Fruit fly (Drosophila melanogaster) whole organism, prepupa: ENCODE measurements around the gene p-cup.
A peak's percentile ranks its signal among the peaks of the same experiment; 100 is the strongest.

Experiments used
- CG11294 ChIP-seq: fragments of 200-800 bp; sonication (Bioruptor generic); IDR thresholded peaks from 2 replicates; pipeline ENCODE4 v1.3.6; 2022; ENCODE audit warnings: missing biosample characterization, missing genetic modification characterization
- CG11762 ChIP-seq: fragments of 200-800 bp; sonication (Bioruptor generic); optimal IDR thresholded peaks from 3 replicates; lab custom pipeline; 2016; ENCODE audit warnings: missing biosample characterization, missing genetic modification characterization; ENCODE audit not compliant: insufficient read depth
- CG15336 ChIP-seq: fragments of 200-800 bp; sonication (Bioruptor generic); IDR thresholded peaks from 2 replicates; pipeline ENCODE4 v1.3.6; 2022; ENCODE audit warnings: missing biosample characterization, missing genetic modification characterization
- CG1621 ChIP-seq: fragments of 200-800 bp; sonication (Bioruptor generic); optimal IDR thresholded peaks from 3 replicates; lab custom pipeline; 2018; ENCODE audit warnings: missing biosample characterization, mild to moderate bottlenecking, missing genetic modification characterization
- CG16779 ChIP-seq: fragments of 200-800 bp; sonication (Bioruptor generic); optimal IDR thresholded peaks from 3 replicates; lab custom pipeline; 2017; ENCODE audit warnings: missing biosample characterization, mild to moderate bottlenecking, missing genetic modification characterization
- CG3032 ChIP-seq: fragments of 200-800 bp; optimal IDR thresholded peaks from 2 replicates; lab custom pipeline; 2019; ENCODE audit warnings: missing biosample characterization, mild to moderate bottlenecking, missing genetic modification characterization, moderate library complexity
- CG31627 ChIP-seq: fragments of 200-800 bp; sonication (Bioruptor generic); optimal IDR thresholded peaks from 3 replicates; lab custom pipeline; 2016; ENCODE audit warnings: missing biosample characterization, missing genetic modification characterization
- CG3919 ChIP-seq: fragments of 200-800 bp; sonication (Bioruptor generic); optimal IDR thresholded peaks from 3 replicates; lab custom pipeline; 2016; ENCODE audit warnings: missing biosample characterization, missing genetic modification characterization
- CG6163 ChIP-seq: fragments of 200-800 bp; sonication (Bioruptor generic); IDR thresholded peaks from 3 replicates; pipeline ENCODE4 v1.3.6; 2022; ENCODE audit warnings: missing biosample characterization, missing genetic modification characterization
- CG6276 ChIP-seq: fragments of 200-800 bp; sonication (Bioruptor generic); optimal IDR thresholded peaks from 2 replicates; lab custom pipeline; 2017; ENCODE audit warnings: missing biosample characterization, mild to moderate bottlenecking, missing genetic modification characterization
- CG6792 ChIP-seq: fragments of 200-800 bp; sonication (Bioruptor generic); optimal IDR thresholded peaks from 3 replicates; lab custom pipeline; 2016; ENCODE audit warnings: missing biosample characterization, missing genetic modification characterization
- CG7368 ChIP-seq: fragments of 200-800 bp; sonication (Bioruptor generic); optimal IDR thresholded peaks from 3 replicates; lab custom pipeline; 2016; ENCODE audit warnings: missing biosample characterization, missing genetic modification characterization
- CG8119 ChIP-seq: fragments of 200-800 bp; sonication (Bioruptor generic); IDR thresholded peaks from 3 replicates; pipeline ENCODE4 v1.3.6; 2022; ENCODE audit warnings: missing biosample characterization, missing genetic modification characterization
- CG8319 ChIP-seq: fragments of 200-800 bp; sonication (Bioruptor generic); optimal IDR thresholded peaks from 3 replicates; lab custom pipeline; 2016; ENCODE audit warnings: missing biosample characterization, missing genetic modification characterization
- CG8632 ChIP-seq: fragments of 200-800 bp; sonication (Bioruptor generic); optimal IDR thresholded peaks from 3 replicates; lab custom pipeline; 2016; ENCODE audit warnings: missing biosample characterization, missing genetic modification characterization
- CG9139 ChIP-seq: fragments of 200-800 bp; sonication (Bioruptor generic); optimal IDR thresholded peaks from 3 replicates; lab custom pipeline; 2017; ENCODE audit warnings: missing biosample characterization, mild to moderate bottlenecking, missing genetic modification characterization
- Eip78C ChIP-seq: fragments of 200-800 bp; sonication (Bioruptor generic); peaks from one replicate; lab custom pipeline; 2016; ENCODE audit warnings: missing biosample characterization, missing genetic modification characterization
- Ets21C ChIP-seq: fragments of 200-800 bp; sonication (Bioruptor generic); optimal IDR thresholded peaks from 3 replicates; lab custom pipeline; 2016; ENCODE audit warnings: missing biosample characterization, missing genetic modification characterization
- Gug ChIP-seq: fragments of 200-800 bp; sonication (Bioruptor generic); IDR thresholded peaks from 2 replicates; pipeline ENCODE4 v1.3.6; 2022; ENCODE audit warnings: missing biosample characterization, missing genetic modification characterization
- Hr38 ChIP-seq: sonication (Bioruptor generic); optimal IDR thresholded peaks from 2 replicates; lab custom pipeline; 2016; ENCODE audit warnings: missing biosample characterization, missing genetic modification characterization
- Hr39 ChIP-seq: fragments of 200-800 bp; sonication (Bioruptor generic); optimal IDR thresholded peaks from 2 replicates; lab custom pipeline; 2016; ENCODE audit warnings: missing biosample characterization, missing genetic modification characterization
- Hr4 ChIP-seq: fragments of 200-800 bp; sonication (Bioruptor generic); optimal IDR thresholded peaks from 3 replicates; lab custom pipeline; 2016; ENCODE audit warnings: missing biosample characterization, missing genetic modification characterization
- Lpt ChIP-seq: fragments of 200-800 bp; sonication (Bioruptor generic); optimal IDR thresholded peaks from 3 replicates; lab custom pipeline; 2016; ENCODE audit warnings: missing biosample characterization, missing genetic modification characterization
- Met ChIP-seq: fragments of 200-800 bp; sonication (Bioruptor generic); optimal IDR thresholded peaks from 3 replicates; lab custom pipeline; 2016; ENCODE audit warnings: missing biosample characterization, missing genetic modification characterization
- OdsH ChIP-seq: fragments of 200-800 bp; sonication (Bioruptor generic); optimal IDR thresholded peaks from 3 replicates; lab custom pipeline; 2016; ENCODE audit warnings: missing biosample characterization, missing genetic modification characterization
- Smox ChIP-seq: fragments of 200-800 bp; sonication (Bioruptor generic); optimal IDR thresholded peaks from 3 replicates; lab custom pipeline; 2016; ENCODE audit warnings: missing biosample characterization, missing genetic modification characterization
- Sox14 ChIP-seq: fragments of 200-800 bp; sonication (Bioruptor generic); optimal IDR thresholded peaks from 3 replicates; lab custom pipeline; 2016; ENCODE audit warnings: missing biosample characterization, missing genetic modification characterization
- Sox15 ChIP-seq: fragments of 200-800 bp; sonication (Bioruptor generic); optimal IDR thresholded peaks from 3 replicates; lab custom pipeline; 2016; ENCODE audit warnings: missing biosample characterization, missing genetic modification characterization
- achi ChIP-seq: fragments of 200-800 bp; sonication (Bioruptor generic); optimal IDR thresholded peaks from 3 replicates; lab custom pipeline; 2016; ENCODE audit warnings: missing biosample characterization, missing genetic modification characterization
- cyc ChIP-seq: fragments of 200-800 bp; sonication (Bioruptor generic); optimal IDR thresholded peaks from 3 replicates; lab custom pipeline; 2016; ENCODE audit warnings: missing biosample characterization, missing genetic modification characterization
- dac ChIP-seq: fragments of 200-800 bp; sonication (Bioruptor generic); optimal IDR thresholded peaks from 2 replicates; lab custom pipeline; 2017; ENCODE audit warnings: missing biosample characterization, mild to moderate bottlenecking, missing genetic modification characterization
- dsx ChIP-seq: fragments of 200-800 bp; optimal IDR thresholded peaks from 3 replicates; lab custom pipeline; 2019; ENCODE audit warnings: missing biosample characterization, mild to moderate bottlenecking, missing genetic modification characterization, moderate library complexity; ENCODE audit not compliant: poor library complexity, severe bottlenecking
- eg ChIP-seq: fragments of 200-800 bp; sonication (Bioruptor generic); IDR thresholded peaks from 3 replicates; pipeline ENCODE4 v1.3.6; 2022; ENCODE audit warnings: missing biosample characterization, missing genetic modification characterization
- esn ChIP-seq: fragments of 200-800 bp; sonication (Bioruptor generic); optimal IDR thresholded peaks from 2 replicates; lab custom pipeline; 2016; ENCODE audit warnings: missing biosample characterization, mild to moderate bottlenecking, missing genetic modification characterization, moderate library complexity
- fd59A ChIP-seq: fragments of 200-800 bp; sonication (Bioruptor generic); optimal IDR thresholded peaks from 2 replicates; lab custom pipeline; 2017; ENCODE audit warnings: missing biosample characterization, mild to moderate bottlenecking, missing genetic modification characterization, missing genetic modification reagents
- fd85E ChIP-seq: fragments of 200-800 bp; sonication (Bioruptor generic); optimal IDR thresholded peaks from 3 replicates; lab custom pipeline; 2016; ENCODE audit warnings: missing biosample characterization, missing genetic modification characterization
- lz ChIP-seq: fragments of 200-800 bp; sonication (Bioruptor generic); optimal IDR thresholded peaks from 3 replicates; lab custom pipeline; 2016; ENCODE audit warnings: missing biosample characterization, missing genetic modification characterization
- spab ChIP-seq: fragments of 200-800 bp; sonication (Bioruptor generic); optimal IDR thresholded peaks from 2 replicates; lab custom pipeline; 2017; ENCODE audit warnings: missing biosample characterization, mild to moderate bottlenecking, missing genetic modification characterization, missing genetic modification reagents
- ss ChIP-seq, 2 experiments: fragments of 200-800 bp; sonication (Bioruptor generic); optimal IDR thresholded peaks; 2 replicates in 1 of 2; 3 replicates in 1 of 2; lab custom pipeline; 2017 to 2018; ENCODE audit warnings: mild to moderate bottlenecking in 2 of 2, missing biosample characterization in 2 of 2, missing genetic modification characterization in 2 of 2, moderate library complexity in 1 of 2
- topi ChIP-seq: fragments of 200-800 bp; sonication (Bioruptor generic); optimal IDR thresholded peaks from 3 replicates; lab custom pipeline; 2016; ENCODE audit warnings: missing biosample characterization, missing genetic modification characterization

p-cup gene

dm6 chrX:17471584-17471983 is 23.0 kb upstream of the p-cup start (continued):
- TF ChIP-seq dsx (GFP tag; lab: Kevin White, UChicago) (peak; percentile 11), CG8632 (GFP tag; lab: Kevin White, UChicago) (no peak), CG7368 (GFP tag; lab: Kevin White, UChicago) (no peak), CG31627 (no peak), CG6276 (GFP tag; lab: Kevin White, UChicago) (peak; percentile 35), Smox (GFP tag; lab: Kevin White, UChicago) (no peak), CG8119 (peak; percentile 52; the same call in 2 of the 3 replicates), lz (no peak), CG3919 (GFP tag; lab: Kevin White, UChicago) (peak; percentile 32), cyc (GFP tag; lab: Kevin White, UChicago) (no peak), Ets21C (GFP tag; lab: Kevin White, UChicago) (no peak), CG9139 (GFP tag; lab: Kevin White, UChicago) (no peak), Hr38 (no peak), Hr39 (GFP tag; lab: Kevin White, UChicago) (no peak), CG3032 (peak; percentile 43), Gug (GFP tag; lab: Robert Waterston, UW) (peak; percentile 38; the same call in 1 of the 2 replicates), CG16779 (tag; lab: Kevin White, UChicago) (no peak), fd59A (GFP tag; lab: Kevin White, UChicago) (no peak), esn (GFP tag; lab: Kevin White, UChicago) (no peak), CG1621 (tag; lab: Kevin White, UChicago) (no peak), CG6792 (GFP tag; lab: Kevin White, UChicago) (no peak), ss (GFP tag; optimal IDR thresholded peaks at IDR 0.05; lab: Kevin White, UChicago) (no peak), CG11294 (no peak)
- TF ChIP-seq, all 60 proteins: peak for 19

- TF ChIP-seq CG15336 (GFP tag; lab: Robert Waterston, UW) (peak; percentile 55), achi (GFP tag; lab: Kevin White, UChicago) (peak; percentile 17), dac (GFP tag; lab: Kevin White, UChicago) (no peak), Hr4 (GFP tag; lab: Kevin White, UChicago) (peak; percentile 37), CG8119 (0 out of 3 replicates have a peak, but pooled peaks have one; percentile 35), Sox15 (no peak), Lpt (peak; percentile 5), Eip78C (GFP tag; lab: Kevin White, UChicago) (peak; percentile 63), Sox14 (GFP tag; lab: Kevin White, UChicago) (peak; percentile 6), CG11294 (peak; percentile 40; the same call in 1 of the 2 replicates), CG6163 (GFP tag; lab: Robert Waterston, UW) (peak; percentile 70; the same call in 2 of the 3 replicates), fd85E (GFP tag; lab: Kevin White, UChicago) (no peak), CG16779 (tag; lab: Kevin White, UChicago) (no peak), spab (no peak), OdsH (GFP tag; lab: Kevin White, UChicago) (no peak), esn (GFP tag; lab: Kevin White, UChicago) (no peak), Hr39 (GFP tag; lab: Kevin White, UChicago) (peak; percentile 2), CG3919 (GFP tag; lab: Kevin White, UChicago) (peak; percentile 18), CG11762 (GFP tag; lab: Kevin White, UChicago) (no peak), CG7368 (GFP tag; lab: Kevin White, UChicago) (peak; percentile 22), eg (GFP tag; lab: Robert Waterston, UW) (peak; percentile 72), CG8319 (GFP tag; lab: Kevin White, UChicago) (no peak), Met (GFP tag; lab: Kevin White, UChicago) (no peak), Smox (GFP tag; lab: Kevin White, UChicago) (no peak), topi (GFP tag; lab: Kevin White, UChicago) (peak; percentile 16)
- TF ChIP-seq, all 60 proteins: peak for 14
These were observed 16.9 kb upstream of the p-cup start for dm6 chrX:17465523-17465922.
